Worm (Caenorhabditis elegans): ENCODE data around the gene F28F9.3.

Gene F28F9.3

DNA sequence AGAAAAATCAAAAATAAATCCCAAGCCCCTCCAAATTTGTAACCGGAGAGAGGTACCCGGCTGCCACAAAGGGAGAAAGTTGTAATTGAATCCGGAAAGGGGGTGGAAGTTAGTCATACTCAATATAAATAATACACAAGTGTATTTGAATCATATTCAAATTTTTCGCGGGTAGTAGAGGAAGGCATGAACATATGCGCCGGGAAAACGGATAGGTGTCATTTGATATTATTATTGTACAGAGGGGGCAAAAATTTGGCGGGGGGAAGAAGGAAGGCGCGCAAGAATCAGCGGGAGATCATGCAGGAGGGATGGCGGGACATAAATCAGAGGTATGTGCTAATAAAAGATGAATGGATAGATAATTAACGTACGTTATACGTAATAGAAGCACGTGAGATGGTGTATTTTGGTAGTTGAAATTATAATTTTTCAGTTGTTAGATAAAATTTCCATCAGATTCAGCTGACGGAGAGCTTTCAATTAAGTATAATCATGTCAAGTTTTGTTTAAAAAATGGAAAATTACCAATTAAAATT is at the start of gene F28F9.3:
Gene F28F9.3 (plus strand): TSS at position 301 of the 539 bp plus-strand sequence.
- TF ChIP-seq elt-3 (tag; optimal IDR thresholded peaks at IDR 0.05): no peak
- TF ChIP-seq ces-1 (GFP tag; optimal IDR thresholded peaks at IDR 0.05): no peak
- peak; percentile 66 for TF ChIP-seq elt-1 (tag; optimal IDR thresholded peaks at IDR 0.05; ENCODE audit: borderline replicate concordance, insufficient read depth)
- no peak for TF ChIP-seq lin-32 (GFP tag; optimal IDR thresholded peaks at IDR 0.05)
- TF ChIP-seq hlh-1 (tag; optimal IDR thresholded peaks at IDR 0.05): no peak

ce11 chrIV:3781539-3781938 is 45.2 kb upstream of the F28F9.3 start:
- TF ChIP-seq unc-62 (GFP tag; optimal IDR thresholded peaks at IDR 0.05): peak; percentile 58
- no peak for TF ChIP-seq nhr-2 (tag; optimal IDR thresholded peaks at IDR 0.05)

- TF ChIP-seq mab-5 (tag; optimal IDR thresholded peaks at IDR 0.05) (no peak), M03D4.4 (tag; optimal IDR thresholded peaks at IDR 0.05) (no peak), ham-2 (GFP tag; optimal IDR thresholded peaks at IDR 0.05) (no peak), elt-3 (tag; optimal IDR thresholded peaks at IDR 0.05) (no peak), lin-13 (tag; optimal IDR thresholded peaks at IDR 0.05) (no peak), nhr-2 (tag; optimal IDR thresholded peaks at IDR 0.05) (no peak)
Observed at ce11 chrIV:3783910-3784309, 42.8 kb upstream of the F28F9.3 start, which contains the start of gene glct-6. Gene glct-6, plus strand, starts transcription at chrIV:3784210.

ce11 chrIV:3794437-3794836 is 32.3 kb upstream of the F28F9.3 start, which contains the start of gene K09B3.1:
Gene K09B3.1, plus strand, starts transcription at chrIV:3794737.
- TF ChIP-seq ces-1 (GFP tag; optimal IDR thresholded peaks at IDR 0.05) (no peak), mab-5 (tag; optimal IDR thresholded peaks at IDR 0.05) (no peak), nhr-12 (tag; optimal IDR thresholded peaks at IDR 0.05) (no peak), zip-8 (tag; optimal IDR thresholded peaks at IDR 0.05) (no peak), mls-2 (tag; optimal IDR thresholded peaks at IDR 0.05) (no peak), ham-2 (GFP tag; optimal IDR thresholded peaks at IDR 0.05) (no peak), blmp-1 (tag; optimal IDR thresholded peaks at IDR 0.05) (no peak), ceh-83 (GFP tag; optimal IDR thresholded peaks at IDR 0.05) (no peak), elt-3 (tag; optimal IDR thresholded peaks at IDR 0.05) (no peak), ceh-43 (GFP tag; optimal IDR thresholded peaks at IDR 0.05) (no peak)

- TF ChIP-seq sptf-1 (tag; optimal IDR thresholded peaks at IDR 0.05): no peak
- TF ChIP-seq nhr-237 (tag; optimal IDR thresholded peaks at IDR 0.05): no peak
- TF ChIP-seq lin-32 (GFP tag; optimal IDR thresholded peaks at IDR 0.05): no peak
- TF ChIP-seq ztf-11 (tag; optimal IDR thresholded peaks at IDR 0.05): no peak
- no peak for TF ChIP-seq lsy-2 (tag; optimal IDR thresholded peaks at IDR 0.05)
- TF ChIP-seq blmp-1 (tag; optimal IDR thresholded peaks at IDR 0.05): no peak
- no peak for TF ChIP-seq ces-1 (GFP tag; optimal IDR thresholded peaks at IDR 0.05)
- TF ChIP-seq drap-1 (GFP tag; optimal IDR thresholded peaks at IDR 0.05): no peak
- TF ChIP-seq unc-39 (tag; optimal IDR thresholded peaks at IDR 0.05): no peak
Observed at ce11 chrIV:3797442-3797841, 29.2 kb upstream of the F28F9.3 start.

DNA sequence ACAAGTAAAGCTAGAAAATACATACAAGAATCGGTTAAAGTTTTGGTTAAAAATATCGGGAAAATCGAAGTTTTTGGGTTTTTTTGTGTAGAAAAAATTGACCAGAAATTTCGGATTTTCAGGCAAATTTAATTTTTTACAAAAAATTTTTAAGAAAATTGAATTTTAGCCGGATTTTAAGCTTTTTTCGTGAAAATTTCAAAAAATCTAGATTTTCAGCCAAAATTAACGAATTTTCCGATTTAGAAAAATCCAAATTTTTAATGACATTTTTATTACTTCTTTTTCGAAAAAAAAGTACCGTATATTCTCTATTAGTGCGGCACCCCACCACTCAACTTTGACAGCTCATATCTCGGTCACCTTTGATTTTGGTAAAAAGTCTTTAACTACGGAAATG is 25.7 kb upstream of the F28F9.3 start, which contains the start of gene osm-3:
Gene osm-3 (minus strand): TSS at position 101 of the 400 bp plus-strand sequence.
- TF ChIP-seq nhr-2 (tag; optimal IDR thresholded peaks at IDR 0.05): no peak

DNA sequence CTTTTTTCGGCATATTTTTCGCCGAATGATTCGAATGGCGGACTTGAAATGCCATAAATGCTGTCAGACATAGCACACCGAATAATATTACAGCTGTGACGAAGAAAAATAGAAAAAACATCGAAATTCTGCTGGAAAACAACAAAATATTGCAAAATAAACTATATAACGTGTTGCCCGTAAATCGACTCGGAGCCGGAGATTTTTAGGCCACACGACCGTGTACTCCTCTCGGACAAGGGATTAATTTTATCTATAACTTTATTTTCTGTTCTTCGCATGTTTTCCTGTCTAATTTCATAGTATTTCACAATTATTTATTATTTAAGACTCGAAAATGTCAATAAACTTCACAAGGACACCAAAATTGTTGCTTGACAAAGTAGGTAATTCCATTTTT is 23.4 kb upstream of the F28F9.3 start, which contains the start of the genes algn-14 and M02B7.2:
Gene algn-14 (minus strand): TSS at position 175 of the 400 bp plus-strand sequence.
Gene M02B7.2 (plus strand): TSS at position 330 of the 400 bp plus-strand sequence.
- TF ChIP-seq lsy-2 (tag; optimal IDR thresholded peaks at IDR 0.05) (no peak), ceh-39 (tag; optimal IDR thresholded peaks at IDR 0.05) (no peak), ces-1 (GFP tag; optimal IDR thresholded peaks at IDR 0.05) (peak; percentile 56), ham-2 (GFP tag; optimal IDR thresholded peaks at IDR 0.05) (no peak), lin-13 (tag; optimal IDR thresholded peaks at IDR 0.05) (no peak), mep-1 (tag; optimal IDR thresholded peaks at IDR 0.05) (no peak), nhr-76 (tag; optimal IDR thresholded peaks at IDR 0.05) (no peak), unc-120 (tag; optimal IDR thresholded peaks at IDR 0.05; ENCODE audit: poor library complexity, severe bottlenecking) (peak; percentile 78), nhr-12 (tag; optimal IDR thresholded peaks at IDR 0.05) (no peak)
